Worm (Caenorhabditis elegans) whole organism, late embryonic: ENCODE data around the gene vab-2.

Experiments used
- ceh-2 ChIP-seq: sonication (generic microtip); optimal IDR thresholded peaks from 2 replicates; lab custom pipeline; 2016; ENCODE audit warnings: missing genotype, missing genetic modification characterization, missing compliant biosample characterization
- ceh-30 ChIP-seq: fragments of 150-350 bp; optimal IDR thresholded peaks from 2 replicates; lab custom pipeline; 2014; ENCODE audit warnings: missing biosample characterization, missing genetic modification characterization
- dve-1 ChIP-seq: sonication (generic microtip); optimal IDR thresholded peaks from 2 replicates; lab custom pipeline; 2017; ENCODE audit warnings: antibody characterized with exemption, mild to moderate bottlenecking, missing genetic modification characterization, missing compliant biosample characterization
- ets-4 ChIP-seq: sonication (generic microtip); optimal IDR thresholded peaks from 2 replicates; lab custom pipeline; 2016; ENCODE audit warnings: missing genetic modification characterization, missing compliant biosample characterization
- hlh-13 ChIP-seq: fragments of 200-800 bp; sonication (Bioruptor generic); optimal IDR thresholded peaks from 2 replicates; lab custom pipeline; 2018; ENCODE audit warnings: mild to moderate bottlenecking, missing genetic modification characterization, missing compliant biosample characterization
- pag-3 ChIP-seq: sonication (generic microtip); optimal IDR thresholded peaks from 2 replicates; lab custom pipeline; 2016; ENCODE audit warnings: missing compliant biosample characterization, missing genetic modification characterization, borderline replicate concordance
- rnt-1 ChIP-seq: sonication (generic microtip); optimal IDR thresholded peaks from 2 replicates; lab custom pipeline; 2016; ENCODE audit warnings: missing genetic modification characterization, missing compliant biosample characterization

DNA sequence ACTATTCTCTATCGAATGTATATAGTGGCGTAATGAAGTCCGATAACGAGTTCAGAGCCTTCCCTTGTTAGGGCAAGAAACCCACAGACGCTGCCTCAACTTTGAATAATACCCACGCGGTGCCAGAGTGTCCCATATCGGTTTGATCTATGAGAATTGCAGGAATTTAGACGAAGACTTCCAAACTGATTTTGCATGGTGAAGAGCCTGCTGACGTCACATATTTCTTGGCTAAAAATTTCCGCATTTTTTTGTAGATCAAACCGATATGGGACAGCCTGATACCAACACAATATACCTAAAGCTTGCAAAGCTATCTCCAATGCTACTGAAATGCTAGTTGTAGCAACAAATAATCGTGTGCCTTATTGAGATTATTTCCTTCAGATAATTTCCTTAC lies 24.8 kb downstream of the vab-2 start:
- TF ChIP-seq hlh-13 (GFP tag; lab: Kevin White, UChicago) (no peak), rnt-1 (tag; lab: Kevin White, UChicago) (no peak), ets-4 (tag; lab: Kevin White, UChicago) (no peak), ceh-2 (tag; lab: Kevin White, UChicago) (no peak), pag-3 (tag; lab: Kevin White, UChicago) (no peak), dve-1 (no peak), ceh-30 (tag; lab: Kevin White, UChicago) (no peak)
